Fruit fly (Drosophila melanogaster) whole organism, embryonic: Measurements from ENCODE around the gene CG4467.

Source experiments
- Awh ChIP-seq: fragments of 200-800 bp; sonication (Bioruptor generic); IDR thresholded peaks from 2 replicates; pipeline ENCODE4, ENCODE4 v1.3.6; 2022; ENCODE audit warnings: missing biosample characterization, missing genetic modification characterization
- B-H2 ChIP-seq: fragments of 200-800 bp; sonication (Bioruptor generic); optimal IDR thresholded peaks from 2 replicates; lab custom pipeline; 2018; ENCODE audit warnings: missing biosample characterization, mild to moderate bottlenecking, missing genetic modification characterization
- Bteb2 ChIP-seq: fragments of 200-800 bp; sonication (Bioruptor generic); optimal IDR thresholded peaks from 2 replicates; lab custom pipeline; 2016; ENCODE audit warnings: missing biosample characterization, missing genetic modification characterization
- CG11093 ChIP-seq: fragments of 200-800 bp; sonication (Bioruptor generic); IDR thresholded peaks from 3 replicates; pipeline ENCODE4 v1.3.6; 2022; ENCODE audit warnings: missing biosample characterization, missing genetic modification characterization
- CG11247 ChIP-seq: fragments of 200-800 bp; sonication (Bioruptor generic); IDR thresholded peaks from 2 replicates; pipeline ENCODE4 v1.3.6; 2022; ENCODE audit warnings: missing biosample characterization, missing genetic modification characterization
- CG11504 ChIP-seq: fragments of 200-800 bp; sonication (Bioruptor generic); optimal IDR thresholded peaks from 3 replicates; lab custom pipeline; 2019; ENCODE audit warnings: missing biosample characterization, mild to moderate bottlenecking, missing genetic modification characterization, moderate library complexity
- CG12659 ChIP-seq: fragments of 200-800 bp; sonication (Bioruptor generic); optimal IDR thresholded peaks from 3 replicates; lab custom pipeline; 2017; ENCODE audit warnings: mild to moderate bottlenecking, missing biosample characterization, missing genetic modification reagents, missing genetic modification characterization
- CG14441 ChIP-seq: fragments of 200-800 bp; sonication (Bioruptor generic); IDR thresholded peaks from 2 replicates; pipeline ENCODE4 v1.3.6; 2022; ENCODE audit warnings: missing biosample characterization, missing genetic modification characterization
- CG14965 ChIP-seq: fragments of 200-800 bp; sonication (Bioruptor generic); optimal IDR thresholded peaks from 2 replicates; lab custom pipeline; 2016; ENCODE audit warnings: missing biosample characterization, missing genetic modification characterization, borderline replicate concordance
- CG15514 ChIP-seq: fragments of 200-800 bp; sonication (Bioruptor generic); optimal IDR thresholded peaks from 3 replicates; lab custom pipeline; 2017; ENCODE audit warnings: missing biosample characterization, missing genetic modification characterization, mild to moderate bottlenecking, moderate library complexity, missing genetic modification reagents
- CG18476 ChIP-seq: fragments of 200-800 bp; sonication (Bioruptor generic); optimal IDR thresholded peaks from 2 replicates; lab custom pipeline; 2016; ENCODE audit warnings: missing biosample characterization, mild to moderate bottlenecking, missing genetic modification characterization
- CG18599 ChIP-seq: fragments of 200-800 bp; sonication (Bioruptor generic); optimal IDR thresholded peaks from 3 replicates; lab custom pipeline; 2017; ENCODE audit warnings: missing biosample characterization, missing genetic modification characterization, mild to moderate bottlenecking, moderate library complexity, missing genetic modification reagents
- CG2129 ChIP-seq: fragments of 200-800 bp; sonication (Bioruptor generic); IDR thresholded peaks from 2 replicates; pipeline ENCODE4 v1.3.6; 2022; ENCODE audit warnings: missing biosample characterization, missing genetic modification characterization; ENCODE audit not compliant: partially characterized antibody
- CG2712 ChIP-seq: fragments of 200-800 bp; optimal IDR thresholded peaks from 3 replicates; lab custom pipeline; 2019; ENCODE audit warnings: missing biosample characterization, mild to moderate bottlenecking, missing genetic modification characterization, moderate library complexity
- CG30020 ChIP-seq: fragments of 200-800 bp; optimal IDR thresholded peaks from 2 replicates; lab custom pipeline; 2019; ENCODE audit warnings: missing biosample characterization, mild to moderate bottlenecking, missing genetic modification characterization, moderate library complexity
- CG32767 ChIP-seq: fragments of 200-800 bp; sonication (Bioruptor generic); IDR thresholded peaks from 2 replicates; pipeline ENCODE4 v1.3.6; 2022; ENCODE audit warnings: missing biosample characterization, missing genetic modification characterization
- CG33557 ChIP-seq: fragments of 200-800 bp; sonication (Bioruptor generic); optimal IDR thresholded peaks from 2 replicates; lab custom pipeline; 2019; ENCODE audit warnings: missing biosample characterization, mild to moderate bottlenecking, missing genetic modification characterization, moderate library complexity
- CG3847 ChIP-seq: fragments of 200-800 bp; sonication (Bioruptor generic); IDR thresholded peaks from 2 replicates; pipeline ENCODE4 v1.3.6; 2022; ENCODE audit warnings: missing biosample characterization, missing genetic modification characterization
- CG5953 ChIP-seq: fragments of 200-800 bp; sonication (Bioruptor generic); IDR thresholded peaks from 2 replicates; pipeline ENCODE4 v1.3.6; 2022; ENCODE audit warnings: missing biosample characterization, missing genetic modification characterization
- CG6683 ChIP-seq: fragments of 200-800 bp; sonication (Bioruptor generic); optimal IDR thresholded peaks from 2 replicates; lab custom pipeline; 2017; ENCODE audit warnings: missing biosample characterization, mild to moderate bottlenecking, missing genetic modification characterization, missing genetic modification reagents
- CG7745 ChIP-seq: fragments of 200-800 bp; sonication (Bioruptor generic); optimal IDR thresholded peaks from 2 replicates; lab custom pipeline; 2018; ENCODE audit warnings: missing biosample characterization, mild to moderate bottlenecking, missing genetic modification characterization, moderate library complexity
- CG7839 ChIP-seq: fragments of 200-800 bp; sonication (Bioruptor generic); optimal IDR thresholded peaks from 3 replicates; lab custom pipeline; 2018; ENCODE audit warnings: missing biosample characterization, mild to moderate bottlenecking, missing genetic modification characterization, moderate library complexity
- CG8359 ChIP-seq: fragments of 200-800 bp; sonication (Bioruptor generic); optimal IDR thresholded peaks from 2 replicates; lab custom pipeline; 2017; ENCODE audit warnings: missing biosample characterization, mild to moderate bottlenecking, missing genetic modification characterization, borderline replicate concordance
- CG9932 ChIP-seq: fragments of 200-800 bp; sonication (Bioruptor generic); IDR thresholded peaks from 2 replicates; pipeline ENCODE4 v1.3.6; 2022; ENCODE audit warnings: missing biosample characterization, missing genetic modification characterization
- CTCF ChIP-seq: fragments of 200-800 bp; sonication (Bioruptor generic); optimal IDR thresholded peaks from 2 replicates; lab custom pipeline; 2017; ENCODE audit warnings: missing biosample characterization, mild to moderate bottlenecking, missing genetic modification characterization, moderate library complexity
- CoRest ChIP-seq: fragments of 200-800 bp; sonication (Bioruptor generic); optimal IDR thresholded peaks from 3 replicates; lab custom pipeline; 2018; ENCODE audit warnings: missing biosample characterization, mild to moderate bottlenecking, missing genetic modification characterization, moderate library complexity
- Dek ChIP-seq: fragments of 200-800 bp; sonication (Bioruptor generic); optimal IDR thresholded peaks from 3 replicates; lab custom pipeline; 2019; ENCODE audit warnings: missing biosample characterization, mild to moderate bottlenecking, missing genetic modification characterization, moderate library complexity
- Hmr ChIP-seq: fragments of 200-800 bp; sonication (Bioruptor generic); optimal IDR thresholded peaks from 3 replicates; lab custom pipeline; 2017; ENCODE audit warnings: mild to moderate bottlenecking, missing biosample characterization, missing genetic modification reagents, missing genetic modification characterization
- Meics ChIP-seq: fragments of 200-800 bp; sonication (Bioruptor generic); optimal IDR thresholded peaks from 2 replicates; lab custom pipeline; 2017; ENCODE audit warnings: missing biosample characterization, mild to moderate bottlenecking, missing genetic modification characterization
- Myb ChIP-seq: fragments of 200-800 bp; sonication (Bioruptor generic); optimal IDR thresholded peaks from 2 replicates; lab custom pipeline; 2016; ENCODE audit warnings: missing biosample characterization, missing genetic modification characterization
- NK7.1 ChIP-seq: fragments of 200-800 bp; sonication (Bioruptor generic); optimal IDR thresholded peaks from 3 replicates; lab custom pipeline; 2016; ENCODE audit warnings: missing biosample characterization, missing genetic modification characterization
- NfI ChIP-seq: fragments of 200-800 bp; sonication (Bioruptor generic); optimal IDR thresholded peaks from 3 replicates; lab custom pipeline; 2018; ENCODE audit warnings: missing biosample characterization, mild to moderate bottlenecking, missing genetic modification characterization, moderate library complexity
- PHDP ChIP-seq: fragments of 200-800 bp; sonication (Bioruptor generic); optimal IDR thresholded peaks from 3 replicates; lab custom pipeline; 2018; ENCODE audit warnings: missing biosample characterization, mild to moderate bottlenecking, missing genetic modification characterization, moderate library complexity
- TFAM ChIP-seq: fragments of 200-800 bp; sonication (Bioruptor generic); optimal IDR thresholded peaks from 2 replicates; lab custom pipeline; 2017; ENCODE audit warnings: missing biosample characterization, missing genetic modification characterization, inconsistent platforms
- bab2 ChIP-seq: fragments of 200-800 bp; sonication (Bioruptor generic); optimal IDR thresholded peaks from 2 replicates; lab custom pipeline; 2016; ENCODE audit warnings: missing biosample characterization, missing genetic modification characterization
- cas ChIP-seq: fragments of 200-800 bp; sonication (Bioruptor generic); IDR thresholded peaks from 2 replicates; pipeline ENCODE4 v1.3.6; 2022; ENCODE audit warnings: missing biosample characterization, missing genetic modification characterization
- chn ChIP-seq: fragments of 200-800 bp; sonication (Bioruptor generic); optimal IDR thresholded peaks from 2 replicates; lab custom pipeline; 2016; ENCODE audit warnings: missing biosample characterization, missing genetic modification characterization
- ci ChIP-seq: fragments of 200-800 bp; sonication (Bioruptor generic); IDR thresholded peaks from 3 replicates; pipeline ENCODE4 v1.3.6; 2022; ENCODE audit warnings: missing biosample characterization, missing genetic modification characterization
- da ChIP-seq: fragments of 200-800 bp; sonication (Bioruptor generic); optimal IDR thresholded peaks from 2 replicates; lab custom pipeline; 2016; ENCODE audit warnings: missing biosample characterization, missing genetic modification characterization
- dysf ChIP-seq: fragments of 200-800 bp; sonication (Bioruptor generic); IDR thresholded peaks from 3 replicates; pipeline ENCODE4 v1.3.6; 2022; ENCODE audit warnings: missing biosample characterization, missing genetic modification characterization
- eve ChIP-seq, 2 experiments: fragments of >200 bp; optimal IDR thresholded peaks; 2 replicates each; lab custom pipeline; 2017; ENCODE audit warnings: missing biosample characterization in 2 of 2, missing genetic modification characterization in 2 of 2
- exex ChIP-seq: fragments of 200-800 bp; sonication (Bioruptor generic); optimal IDR thresholded peaks from 4 replicates; lab custom pipeline; 2018; ENCODE audit warnings: missing biosample characterization, mild to moderate bottlenecking, missing genetic modification characterization, moderate library complexity
- fd3F ChIP-seq: fragments of 200-800 bp; sonication (Bioruptor generic); optimal IDR thresholded peaks from 2 replicates; lab custom pipeline; 2018; ENCODE audit warnings: missing biosample characterization, mild to moderate bottlenecking, missing genetic modification characterization, moderate library complexity
- grau ChIP-seq: fragments of 200-800 bp; optimal IDR thresholded peaks from 3 replicates; lab custom pipeline; 2019; ENCODE audit warnings: missing biosample characterization, mild to moderate bottlenecking, missing genetic modification characterization, moderate library complexity
- ken ChIP-seq: fragments of 200-800 bp; sonication (Bioruptor generic); IDR thresholded peaks from 3 replicates; pipeline ENCODE4 v1.3.6; 2022; ENCODE audit warnings: missing biosample characterization, missing genetic modification characterization
- nau ChIP-seq: fragments of 200-800 bp; sonication (Bioruptor generic); optimal IDR thresholded peaks from 3 replicates; lab custom pipeline; 2017; ENCODE audit warnings: missing biosample characterization, mild to moderate bottlenecking, missing genetic modification characterization, missing genetic modification reagents
- nerfin-2 ChIP-seq: fragments of 200-800 bp; sonication (Bioruptor generic); IDR thresholded peaks from 2 replicates; pipeline ENCODE4 v1.3.6; 2022; ENCODE audit warnings: missing biosample characterization, missing genetic modification characterization; ENCODE audit not compliant: partially characterized antibody
- slp2 ChIP-seq: fragments of 200-800 bp; sonication (Bioruptor generic); optimal IDR thresholded peaks from 2 replicates; lab custom pipeline; 2016; ENCODE audit warnings: missing biosample characterization, missing genetic modification characterization
- stwl ChIP-seq: fragments of 200-800 bp; sonication (Bioruptor generic); optimal IDR thresholded peaks from 3 replicates; lab custom pipeline; 2018; ENCODE audit warnings: missing biosample characterization, mild to moderate bottlenecking, missing genetic modification characterization, moderate library complexity
- trh ChIP-seq: fragments of 200-800 bp; sonication (Bioruptor generic); optimal IDR thresholded peaks from 2 replicates; lab custom pipeline; 2016; ENCODE audit warnings: missing biosample characterization, missing genetic modification characterization
- wdn ChIP-seq: fragments of 200-800 bp; sonication (Bioruptor generic); IDR thresholded peaks from 2 replicates; pipeline ENCODE4 v1.3.6; 2022; ENCODE audit warnings: missing biosample characterization, missing genetic modification characterization

The CG4467 gene

dm6 chr3R:23225266-23225665 lies 23.4 kb downstream of the CG4467 start (continued):
- TF ChIP-seq exex (tag; lab: Kevin White, UChicago) (peak; percentile 19), CG30020 (no peak), CG7839 (tag; lab: Kevin White, UChicago) (peak; percentile 19), CG14441 (GFP tag; lab: Robert Waterston, UW) (peak; percentile 20; the same call in 1 of the 2 replicates), CG18476 (GFP tag; lab: Kevin White, UChicago) (no peak), grau (tag; lab: Kevin White, UChicago) (peak; percentile 13), Bteb2 (GFP tag; lab: Kevin White, UChicago) (peak; percentile 33), bab2 (peak; percentile 38), NfI (peak; percentile 24), wdn (GFP tag; lab: Robert Waterston, UW) (peak; percentile 50; the same call in 1 of the 2 replicates), CG11247 (GFP tag; lab: Robert Waterston, UW) (peak; percentile 72), stwl (tag; lab: Kevin White, UChicago) (no peak), ken (GFP tag; lab: Robert Waterston, UW) (no peak), CG11504 (tag; lab: Kevin White, UChicago) (no peak), Meics (GFP tag; lab: Kevin White, UChicago) (peak; percentile 72), cas (GFP tag; lab: Robert Waterston, UW) (no peak), fd3F (GFP tag; lab: Kevin White, UChicago) (peak; percentile 38), CG14965 (GFP tag; lab: Kevin White, UChicago) (no peak), CG33557 (GFP tag; lab: Kevin White, UChicago) (peak; percentile 17), CG15514 (peak; percentile 55), PHDP (tag; lab: Kevin White, UChicago) (peak; percentile 47), CG12659 (peak; percentile 48), CoRest (tag; lab: Kevin White, UChicago) (peak; percentile 33), CG18599 (GFP tag; lab: Kevin White, UChicago) (peak; percentile 75), CG11093 (no peak), NK7.1 (GFP tag; lab: Kevin White, UChicago) (peak; percentile 2), CG2712 (no peak), Hmr (GFP tag; lab: Kevin White, UChicago) (peak; percentile 75), chn (no peak), CG9932 (peak; percentile 50; the same call in 1 of the 2 replicates), CG7745 (tag; lab: Kevin White, UChicago) (no peak), CG6683 (GFP tag; lab: Kevin White, UChicago) (peak; percentile 1), trh (peak; percentile 26), Awh (GFP tag; lab: Robert Waterston, UW) (no peak), CG32767 (no peak), dysf (GFP tag; lab: Robert Waterston, UW) (peak; percentile 50; the same call in 1 of the 3 replicates), CG8359 (GFP tag; lab: Kevin White, UChicago) (no peak), CG3847 (GFP tag; lab: Robert Waterston, UW) (0 out of 2 replicates have a peak, but pooled peaks have one; percentile 24), da (no peak), Dek (peak; percentile 41), CG5953 (no peak), TFAM (GFP tag; lab: Kevin White, UChicago) (no peak), nerfin-2 (GFP tag; lab: Robert Waterston, UW) (no peak), B-H2 (GFP tag; lab: Kevin White, UChicago) (peak; percentile 59), ci (0 out of 3 replicates have a peak, but pooled peaks have one; percentile 23), eve (GFP tag; optimal IDR thresholded peaks at IDR 0.05; lab: Kevin White, UChicago) (no peak), CG2129 (no peak), Myb (GFP tag; lab: Kevin White, UChicago) (peak; percentile 17), slp2 (no peak), nau (GFP tag; lab: Kevin White, UChicago) (peak; percentile 13), CTCF (GFP tag; lab: Kevin White, UChicago) (no peak)
